Worm (Caenorhabditis elegans): Measurements from ENCODE around the gene nstp-5.

- no peak for TF ChIP-seq him-1 (tag; optimal IDR thresholded peaks at IDR 0.05)
- TF ChIP-seq W03F9.2 (tag; optimal IDR thresholded peaks at IDR 0.05), result no peak
- no peak for TF ChIP-seq dao-5 (tag; optimal IDR thresholded peaks at IDR 0.05)
These were observed 44.0 kb downstream of the nstp-5 start, which contains the start of gene K08D8.9 for ce11 chrIV:12899392-12899791.
